Worm (Caenorhabditis elegans) whole organism, dauer: ENCODE measurements around the gene math-18.
"Not testable (repeated sequence)": the region's sequence is repeated elsewhere in the genome, so short reads cannot be mapped to it uniquely, and the experiment has no call there.

Experiments used
- unc-62 ChIP-seq: sonication (generic microtip); optimal IDR thresholded peaks from 2 replicates; lab custom pipeline; 2017; ENCODE audit warnings: missing biosample characterization, missing genetic modification reagents, missing genetic modification characterization

Gene math-18

DNA sequence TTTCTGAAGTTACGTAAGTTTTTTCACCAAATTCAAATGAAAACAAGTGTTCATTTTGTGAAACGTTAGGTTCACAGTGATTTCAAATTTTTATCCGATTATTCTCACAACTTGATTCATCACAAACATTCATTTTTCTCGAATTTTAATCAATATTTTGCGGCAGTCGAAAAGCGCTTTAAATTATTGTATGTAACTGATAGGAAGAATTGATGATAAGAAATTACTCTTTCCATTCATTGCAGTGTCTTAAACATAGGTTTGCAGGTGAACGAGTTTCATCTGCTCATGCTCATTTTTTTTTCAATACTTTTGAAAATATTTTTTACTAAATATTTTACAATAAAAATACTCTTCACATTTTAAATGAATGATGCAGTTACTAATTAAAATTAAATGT lies 1.4 kb upstream of the math-18 start:
- TF ChIP-seq unc-62 (GFP tag; lab: Kevin White, UChicago): no peak

- not testable (repeated sequence) for TF ChIP-seq unc-62 (GFP tag; lab: Kevin White, UChicago)
Observed at ce11 chrII:2163370-2163882, 9.6 kb downstream of the math-18 start, which contains the start of gene C33C12.11. Gene C33C12.11, minus strand, starts transcription at chrII:2163832.

DNA sequence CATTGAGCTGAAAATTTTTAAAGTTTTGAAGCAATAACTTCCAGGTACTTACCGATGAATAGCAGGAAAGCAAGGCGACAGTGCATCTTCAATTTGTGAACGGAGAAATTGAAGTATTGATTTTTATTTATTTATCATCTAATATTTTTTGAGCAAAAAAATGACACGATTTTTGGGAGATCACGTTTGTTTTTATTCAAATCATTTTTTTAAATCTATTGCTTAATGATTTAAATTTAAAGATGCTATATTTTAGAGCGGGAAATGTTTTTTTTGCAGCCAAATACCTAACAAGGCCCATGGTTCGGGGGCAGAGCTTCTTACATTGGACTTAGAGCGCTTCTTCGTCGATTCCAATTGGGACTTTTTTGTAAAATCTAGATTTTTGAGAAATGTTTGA lies 12.6 kb downstream of the math-18 start, which contains the start of gene C33C12.4:
C33C12.4 (minus strand) TSS at position 101 of the 400 bp plus-strand sequence.
- TF ChIP-seq unc-62 (GFP tag; lab: Kevin White, UChicago): no peak

ce11 chrII:2168374-2168773 lies 14.6 kb downstream of the math-18 start, which contains the start of gene fbxb-38:
Gene fbxb-38, minus strand, starts transcription at chrII:2168763.
- no peak for TF ChIP-seq unc-62 (GFP tag; lab: Kevin White, UChicago)

DNA sequence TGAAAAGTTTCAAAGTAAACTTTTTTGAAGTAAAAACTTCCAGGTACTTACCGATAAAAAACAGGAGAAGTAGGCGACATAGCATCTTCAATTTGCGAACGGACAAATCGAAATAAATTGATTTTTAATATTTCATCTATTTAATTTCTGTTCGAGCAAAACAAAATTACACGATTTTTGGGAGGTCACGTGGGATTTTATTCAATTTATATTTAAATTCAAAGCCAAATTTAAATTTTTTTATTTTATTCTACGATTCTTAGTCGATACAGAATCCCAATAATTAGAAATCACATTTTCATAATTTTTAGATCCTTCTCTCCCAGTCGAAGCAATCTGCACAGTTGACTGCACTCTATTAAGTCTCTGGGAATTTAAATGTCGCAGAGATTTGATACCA lies 16.3 kb downstream of the math-18 start, which contains the start of gene C33C12.12:
C33C12.12 (minus strand) TSS at position 101 of the 400 bp plus-strand sequence.
- TF ChIP-seq unc-62 (GFP tag; lab: Kevin White, UChicago): no peak

- TF ChIP-seq unc-62 (GFP tag; lab: Kevin White, UChicago): no peak
Observed at ce11 chrII:2175367-2175766, 21.6 kb downstream of the math-18 start, which contains the start of gene C33C12.7. Gene C33C12.7, minus strand, starts transcription at chrII:2175467.

DNA sequence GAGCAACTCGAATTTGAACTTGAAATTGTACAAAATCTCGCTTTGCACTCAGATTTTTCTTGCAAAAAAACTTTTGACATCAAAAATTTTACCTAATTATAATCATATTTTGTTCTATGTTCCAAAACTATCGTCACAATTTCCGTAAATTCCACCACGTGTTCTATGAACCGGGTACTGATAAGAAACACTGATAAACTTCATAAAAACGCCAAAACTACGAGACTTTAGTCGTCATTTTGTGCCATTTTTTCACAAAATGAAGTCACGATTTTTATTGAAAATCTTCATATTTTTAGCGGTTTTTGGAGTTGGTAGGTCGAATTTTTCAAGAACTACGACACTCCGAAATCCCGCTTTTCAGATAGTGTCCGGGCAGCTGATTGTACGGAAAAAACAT lies 22.9 kb downstream of the math-18 start, which contains the start of gene gba-1:
gba-1 (plus strand) TSS at position 54 of the 400 bp plus-strand sequence.
- no peak for TF ChIP-seq unc-62 (GFP tag; lab: Kevin White, UChicago)

DNA sequence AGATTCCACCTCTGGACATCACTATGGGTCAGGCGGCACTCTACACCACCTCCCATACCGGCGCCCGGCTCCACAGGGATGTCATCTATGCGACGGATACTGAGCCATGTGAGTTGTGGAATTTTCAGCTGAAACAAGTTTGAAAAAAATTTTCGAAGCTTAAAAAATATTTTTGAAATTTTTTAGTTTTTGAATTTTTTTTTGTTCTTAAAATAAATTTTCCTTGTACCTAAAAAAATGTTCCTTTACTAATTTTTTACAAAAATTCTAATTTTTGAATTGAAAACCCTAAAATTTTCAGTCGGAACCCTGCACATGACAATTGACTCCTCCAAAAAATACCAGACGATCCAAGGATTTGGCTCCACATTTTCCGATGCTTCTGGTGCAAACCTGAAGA lies 23.9 kb downstream of the math-18 start:
- no peak for TF ChIP-seq unc-62 (GFP tag; lab: Kevin White, UChicago)

ce11 chrII:2186329-2186728 lies 32.5 kb downstream of the math-18 start, which contains the start of gene gba-2:
Gene gba-2, minus strand, starts transcription at chrII:2186434.
- TF ChIP-seq unc-62 (GFP tag; lab: Kevin White, UChicago): no peak

DNA sequence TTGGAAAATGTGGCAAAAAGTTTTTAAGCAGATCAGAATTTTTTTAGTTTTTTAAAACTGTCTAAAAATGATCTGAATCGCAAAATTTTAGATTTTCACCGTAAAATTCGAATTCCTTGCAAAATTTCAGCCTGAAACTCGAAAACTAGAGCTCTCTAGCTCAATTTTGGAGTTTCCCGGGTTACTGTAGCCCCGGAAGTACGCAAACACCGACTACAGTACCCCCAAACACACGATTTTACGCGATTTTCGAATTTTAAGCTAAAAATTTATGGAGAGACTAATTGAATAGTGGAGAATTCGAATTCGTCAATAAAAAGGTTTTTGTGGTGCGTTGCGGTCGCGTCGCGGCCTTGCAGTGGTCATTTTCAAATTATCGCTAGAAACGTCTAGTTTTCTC lies 32.9 kb downstream of the math-18 start:
- TF ChIP-seq unc-62 (GFP tag; lab: Kevin White, UChicago): no peak

DNA sequence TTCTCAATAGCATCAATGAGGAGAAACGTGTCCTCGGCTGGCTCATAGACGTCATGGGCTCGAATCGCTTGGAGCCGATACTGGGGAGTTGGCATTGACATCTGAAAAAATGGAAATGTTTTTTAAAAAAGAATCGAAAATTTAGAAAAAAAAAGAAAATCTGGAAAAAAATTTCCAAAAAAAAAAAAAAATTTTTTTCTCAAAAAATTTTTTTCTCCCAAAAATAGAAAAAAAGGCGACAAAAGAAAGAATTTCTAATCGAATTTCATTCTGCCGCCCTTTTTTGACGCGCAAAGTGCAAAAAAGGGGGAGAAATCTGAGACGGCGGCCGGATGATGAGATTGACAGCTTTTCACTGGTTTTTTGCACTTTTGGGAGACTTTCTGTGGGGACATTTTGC lies 35.5 kb downstream of the math-18 start, which contains the start of gene mtq-2:
mtq-2 (minus strand) TSS at position 101 of the 400 bp plus-strand sequence.
- TF ChIP-seq unc-62 (GFP tag; lab: Kevin White, UChicago): no peak

- TF ChIP-seq unc-62 (GFP tag; lab: Kevin White, UChicago): no peak
Observed at ce11 chrII:2190522-2190921, 36.7 kb downstream of the math-18 start.

ce11 chrII:2191383-2191782 lies 37.6 kb downstream of the math-18 start:
- TF ChIP-seq unc-62 (GFP tag; lab: Kevin White, UChicago): no peak

DNA sequence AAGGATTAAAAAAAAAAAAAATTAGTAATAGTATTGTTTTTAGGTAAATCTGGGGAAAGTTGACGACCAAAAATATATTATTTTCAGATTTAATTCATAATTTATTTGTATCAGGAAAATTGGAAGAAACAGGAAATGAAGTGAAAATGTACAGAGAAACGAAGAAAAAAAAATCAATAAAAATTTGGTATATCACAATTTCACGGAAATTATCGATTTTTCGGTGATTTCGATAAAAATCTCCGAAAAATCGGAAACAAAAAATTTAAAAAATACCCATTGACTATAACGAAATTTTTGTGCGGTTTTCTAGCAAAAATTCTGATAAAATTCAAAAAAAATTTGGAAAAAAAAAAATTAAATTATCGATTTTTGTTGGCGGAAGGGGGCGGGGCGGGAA lies 38.5 kb downstream of the math-18 start:
- no peak for TF ChIP-seq unc-62 (GFP tag; lab: Kevin White, UChicago)

DNA sequence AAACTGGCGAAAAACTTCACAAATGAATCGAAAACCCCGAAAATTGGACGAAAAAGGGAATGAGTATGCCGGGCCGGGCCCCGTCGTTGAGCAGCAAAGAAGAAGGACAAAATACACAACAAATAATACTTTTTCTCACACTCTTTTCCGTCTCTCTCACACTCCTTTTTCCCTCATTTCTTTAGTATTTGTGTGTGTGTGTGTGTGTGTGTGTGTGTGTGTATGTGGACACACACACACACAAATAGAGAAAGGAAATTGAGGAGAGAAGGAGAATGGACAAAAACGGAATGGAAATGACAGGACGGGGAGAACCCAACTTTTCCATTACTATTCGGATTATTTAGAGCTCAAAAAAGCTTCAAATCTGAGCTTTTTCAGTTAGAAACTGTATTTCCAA lies 41.7 kb downstream of the math-18 start:
- TF ChIP-seq unc-62 (GFP tag; lab: Kevin White, UChicago): no peak

DNA sequence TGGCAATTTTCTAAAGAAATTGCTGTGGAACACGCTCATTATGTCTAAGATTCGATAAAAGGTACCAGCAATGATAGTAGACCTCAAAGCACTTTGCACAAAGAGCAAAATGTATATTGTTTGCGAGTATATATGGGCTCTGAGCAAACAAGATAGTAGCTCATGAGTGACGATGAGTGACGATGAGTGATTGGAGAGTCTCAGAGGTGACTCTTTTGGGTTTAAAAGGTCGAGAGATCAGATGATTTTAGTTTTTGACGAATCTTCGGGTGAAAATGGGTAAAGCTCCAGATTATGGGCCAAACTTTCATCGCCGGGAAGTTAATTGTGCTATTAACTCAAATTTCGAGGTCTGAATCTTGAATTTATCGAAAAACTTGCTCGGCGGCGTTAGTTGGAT lies 42.9 kb downstream of the math-18 start:
- TF ChIP-seq unc-62 (GFP tag; lab: Kevin White, UChicago): no peak
